Fruit fly (Drosophila melanogaster): ENCODE data around the gene CG43294.

dm6 chr3L:11997959-11998358, 39.9 kb downstream of the CG43294 start, which contains the start of gene Grip163:
- TF ChIP-seq CG3919 (GFP tag; optimal IDR thresholded peaks at IDR 0.05): no peak
- TF ChIP-seq Sox14 (GFP tag; optimal IDR thresholded peaks at IDR 0.05): no peak
- no peak for TF ChIP-seq net (GFP tag; optimal IDR thresholded peaks at IDR 0.05)
- no peak for TF ChIP-seq CG8632 (GFP tag; optimal IDR thresholded peaks at IDR 0.05)
- TF ChIP-seq dac (GFP tag; optimal IDR thresholded peaks at IDR 0.05): no peak
